Fruit fly (Drosophila melanogaster) whole organism, embryonic: ENCODE measurements around the gene CG9733.
A peak's percentile ranks its signal among the peaks of the same experiment; 100 is the strongest.

Source experiments
- Awh ChIP-seq: fragments of 200-800 bp; sonication (Bioruptor generic); IDR thresholded peaks from 2 replicates; pipeline ENCODE4, ENCODE4 v1.3.6; 2022; ENCODE audit warnings: missing biosample characterization, missing genetic modification characterization
- CG10209 ChIP-seq: fragments of 200-800 bp; sonication (Bioruptor generic); optimal IDR thresholded peaks from 3 replicates; lab custom pipeline; 2017; ENCODE audit warnings: missing biosample characterization, mild to moderate bottlenecking, missing genetic modification characterization, missing genetic modification reagents
- CG10321 ChIP-seq: fragments of 200-800 bp; sonication (Bioruptor generic); IDR thresholded peaks from 2 replicates; pipeline ENCODE4 v1.3.6; 2022; ENCODE audit warnings: missing biosample characterization, missing genetic modification characterization
- CG12219 ChIP-seq: fragments of 200-800 bp; sonication (Bioruptor generic); optimal IDR thresholded peaks from 3 replicates; lab custom pipeline; 2018; ENCODE audit warnings: missing biosample characterization, mild to moderate bottlenecking, missing genetic modification characterization
- CG12391 ChIP-seq: fragments of 200-800 bp; sonication (Bioruptor generic); optimal IDR thresholded peaks from 3 replicates; lab custom pipeline; 2018; ENCODE audit warnings: missing biosample characterization, mild to moderate bottlenecking, missing genetic modification characterization, moderate library complexity
- CG15696 ChIP-seq: fragments of 200-800 bp; sonication (Bioruptor generic); optimal IDR thresholded peaks from 2 replicates; lab custom pipeline; 2019; ENCODE audit warnings: missing biosample characterization, mild to moderate bottlenecking, missing genetic modification characterization, moderate library complexity
- CG18011 ChIP-seq: fragments of 200-800 bp; sonication (Bioruptor generic); optimal IDR thresholded peaks from 2 replicates; lab custom pipeline; 2017; ENCODE audit warnings: missing biosample characterization, missing genetic modification characterization, mild to moderate bottlenecking, moderate library complexity, missing genotype
- CG18262 ChIP-seq: fragments of 200-800 bp; optimal IDR thresholded peaks from 3 replicates; lab custom pipeline; 2019; ENCODE audit warnings: missing biosample characterization, mild to moderate bottlenecking, missing genetic modification characterization, moderate library complexity
- CG18599 ChIP-seq: fragments of 200-800 bp; sonication (Bioruptor generic); optimal IDR thresholded peaks from 3 replicates; lab custom pipeline; 2017; ENCODE audit warnings: missing biosample characterization, missing genetic modification characterization, mild to moderate bottlenecking, moderate library complexity, missing genetic modification reagents
- CG2889 ChIP-seq: fragments of 200-800 bp; sonication (Bioruptor generic); IDR thresholded peaks from 3 replicates; pipeline ENCODE4 v1.3.6; 2022; ENCODE audit warnings: missing biosample characterization, missing genetic modification characterization
- CG32767 ChIP-seq: fragments of 200-800 bp; sonication (Bioruptor generic); IDR thresholded peaks from 2 replicates; pipeline ENCODE4 v1.3.6; 2022; ENCODE audit warnings: missing biosample characterization, missing genetic modification characterization
- CG7839 ChIP-seq: fragments of 200-800 bp; sonication (Bioruptor generic); optimal IDR thresholded peaks from 3 replicates; lab custom pipeline; 2018; ENCODE audit warnings: missing biosample characterization, mild to moderate bottlenecking, missing genetic modification characterization, moderate library complexity
- D19A ChIP-seq: fragments of 200-800 bp; optimal IDR thresholded peaks from 3 replicates; lab custom pipeline; 2019; ENCODE audit warnings: missing biosample characterization, mild to moderate bottlenecking, missing genetic modification characterization, moderate library complexity
- Dek ChIP-seq: fragments of 200-800 bp; sonication (Bioruptor generic); optimal IDR thresholded peaks from 3 replicates; lab custom pipeline; 2019; ENCODE audit warnings: missing biosample characterization, mild to moderate bottlenecking, missing genetic modification characterization, moderate library complexity
- Eip74EF ChIP-seq, 2 experiments: fragments of 200-800 bp in 1 of 2; fragments of >200 bp in 1 of 2; sonication (Bioruptor generic) in 1 of 2; optimal IDR thresholded peaks; 2 replicates each; lab custom pipeline; 2017 to 2019; ENCODE audit warnings: missing biosample characterization in 2 of 2, missing genetic modification characterization in 2 of 2, mild to moderate bottlenecking in 1 of 2, moderate library complexity in 1 of 2
- H15 ChIP-seq: fragments of 200-800 bp; sonication (Bioruptor generic); IDR thresholded peaks from 3 replicates; pipeline ENCODE4 v1.3.6; 2022; ENCODE audit warnings: missing biosample characterization, missing genetic modification characterization
- HLHmδ ChIP-seq: fragments of 200-800 bp; sonication (Bioruptor generic); optimal IDR thresholded peaks from 2 replicates; lab custom pipeline; 2018; ENCODE audit warnings: missing biosample characterization, mild to moderate bottlenecking, missing genetic modification characterization, moderate library complexity
- HmgD ChIP-seq: fragments of 200-800 bp; sonication (Bioruptor generic); optimal IDR thresholded peaks from 3 replicates; lab custom pipeline; 2016; ENCODE audit warnings: missing biosample characterization, missing genetic modification characterization
- Hr3 ChIP-seq: fragments of 200-800 bp; sonication (Bioruptor generic); optimal IDR thresholded peaks from 3 replicates; lab custom pipeline; 2016; ENCODE audit warnings: missing biosample characterization, missing genetic modification characterization
- Lpt ChIP-seq: fragments of >200 bp; optimal IDR thresholded peaks from 2 replicates; lab custom pipeline; 2018; ENCODE audit warnings: missing biosample characterization, missing genetic modification characterization
- Med ChIP-seq: fragments of 200-800 bp; sonication (Bioruptor generic); peaks from one replicate; lab custom pipeline; 2016; ENCODE audit warnings: missing biosample characterization, missing genetic modification characterization, mild to moderate bottlenecking, inconsistent platforms, moderate library complexity
- Myb ChIP-seq: fragments of 200-800 bp; sonication (Bioruptor generic); optimal IDR thresholded peaks from 2 replicates; lab custom pipeline; 2016; ENCODE audit warnings: missing biosample characterization, missing genetic modification characterization
- NFAT ChIP-seq: fragments of 200-800 bp; sonication (Bioruptor generic); IDR thresholded peaks from 2 replicates; pipeline ENCODE4 v1.3.6; 2022; ENCODE audit warnings: missing biosample characterization, missing genetic modification characterization
- Pdp1 ChIP-seq, 2 experiments: fragments of 200-800 bp; sonication (Bioruptor generic); optimal IDR thresholded peaks; 3 replicates each; lab custom pipeline; 2016; ENCODE audit warnings: missing biosample characterization in 2 of 2, missing genetic modification characterization in 2 of 2, mild to moderate bottlenecking in 1 of 2, moderate library complexity in 1 of 2
- Rx ChIP-seq: fragments of 200-800 bp; sonication (Bioruptor generic); IDR thresholded peaks from 2 replicates; pipeline ENCODE4 v1.3.6; 2022; ENCODE audit warnings: missing biosample characterization, missing genetic modification characterization
- Trl ChIP-seq, 3 experiments: fragments of >200 bp in 2 of 3; fragments of 200-800 bp in 1 of 3; sonication (Bioruptor generic) in 1 of 3; optimal IDR thresholded peaks; 2 replicates in 1 of 3; 3 replicates in 2 of 3; lab custom pipeline; 2016 to 2017; ENCODE audit warnings: missing biosample characterization in 1 of 3, missing genetic modification characterization in 1 of 3
- abd-A ChIP-seq: fragments of 200-800 bp; sonication (Bioruptor generic); optimal IDR thresholded peaks from 3 replicates; lab custom pipeline; 2019; ENCODE audit warnings: missing biosample characterization, mild to moderate bottlenecking, missing genetic modification characterization, moderate library complexity
- bigmax ChIP-seq: fragments of 200-800 bp; sonication (Bioruptor generic); optimal IDR thresholded peaks from 2 replicates; lab custom pipeline; 2018; ENCODE audit warnings: missing biosample characterization, mild to moderate bottlenecking, missing genetic modification characterization
- chinmo ChIP-seq: fragments of 200-800 bp; sonication (Bioruptor generic); IDR thresholded peaks from 4 replicates; pipeline ENCODE4 v1.3.6; 2022; ENCODE audit warnings: missing biosample characterization, missing genetic modification characterization; ENCODE audit not compliant: partially characterized antibody
- corto ChIP-seq: fragments of 200-800 bp; sonication (Bioruptor generic); optimal IDR thresholded peaks from 2 replicates; lab custom pipeline; 2016; ENCODE audit warnings: missing biosample characterization, mild to moderate bottlenecking, missing genetic modification characterization, moderate library complexity
- dmrt99B ChIP-seq: fragments of 200-800 bp; sonication (Bioruptor generic); optimal IDR thresholded peaks from 2 replicates; lab custom pipeline; 2018; ENCODE audit warnings: missing biosample characterization, mild to moderate bottlenecking, missing genetic modification characterization, moderate library complexity
- en ChIP-seq: fragments of 200-800 bp; sonication (Bioruptor generic); optimal IDR thresholded peaks from 2 replicates; lab custom pipeline; 2016; ENCODE audit warnings: missing biosample characterization, missing genetic modification characterization
- ftz-f1 ChIP-seq: fragments of 200-800 bp; sonication (Bioruptor generic); optimal IDR thresholded peaks from 2 replicates; lab custom pipeline; 2016; ENCODE audit warnings: missing biosample characterization, missing genetic modification characterization
- fu2 ChIP-seq: fragments of 200-800 bp; sonication (Bioruptor generic); optimal IDR thresholded peaks from 2 replicates; lab custom pipeline; 2016; ENCODE audit warnings: missing biosample characterization, missing genetic modification characterization
- lbe ChIP-seq: fragments of 200-800 bp; sonication (Bioruptor generic); optimal IDR thresholded peaks from 2 replicates; lab custom pipeline; 2016; ENCODE audit warnings: missing biosample characterization, mild to moderate bottlenecking, missing genetic modification characterization
- lilli ChIP-seq: fragments of 200-800 bp; sonication (Bioruptor generic); optimal IDR thresholded peaks from 3 replicates; lab custom pipeline; 2016; ENCODE audit warnings: missing biosample characterization, missing genetic modification characterization
- nom ChIP-seq: fragments of 200-800 bp; sonication (Bioruptor generic); optimal IDR thresholded peaks from 2 replicates; lab custom pipeline; 2017; ENCODE audit warnings: missing biosample characterization, missing genetic modification characterization, mild to moderate bottlenecking, moderate library complexity, missing genetic modification reagents
- otp ChIP-seq: fragments of 200-800 bp; sonication (Bioruptor generic); IDR thresholded peaks from 3 replicates; pipeline ENCODE4, ENCODE4 v1.3.6; 2022; ENCODE audit warnings: missing biosample characterization, missing genetic modification characterization
- prd ChIP-seq, 3 experiments: fragments of >200 bp in 2 of 3; fragments of 200-800 bp in 1 of 3; sonication (Bioruptor generic) in 1 of 3; optimal IDR thresholded peaks in 2 of 3; IDR thresholded peaks in 1 of 3; 2 replicates in 2 of 3; 3 replicates in 1 of 3; pipeline versions ENCODE4 v1.3.6 to Lab custom; 2017 to 2022; ENCODE audit warnings: missing biosample characterization in 1 of 3, missing genetic modification characterization in 1 of 3
- pum ChIP-seq: fragments of 200-800 bp; sonication (Bioruptor generic); optimal IDR thresholded peaks from 2 replicates; lab custom pipeline; 2016; ENCODE audit warnings: missing biosample characterization, missing genetic modification characterization
- sd ChIP-seq: fragments of 200-800 bp; sonication (Bioruptor generic); optimal IDR thresholded peaks from 3 replicates; lab custom pipeline; 2018; ENCODE audit warnings: missing biosample characterization, mild to moderate bottlenecking, missing genetic modification characterization, moderate library complexity
- sens-2 ChIP-seq: fragments of 200-800 bp; sonication (Bioruptor generic); IDR thresholded peaks from 2 replicates; pipeline ENCODE4 v1.3.6; 2022; ENCODE audit warnings: missing biosample characterization, missing genetic modification characterization
- sqz ChIP-seq: fragments of 200-800 bp; sonication (Bioruptor generic); optimal IDR thresholded peaks from 3 replicates; lab custom pipeline; 2018; ENCODE audit warnings: missing biosample characterization, mild to moderate bottlenecking, missing genetic modification characterization
- tgo ChIP-seq: fragments of 200-800 bp; sonication (Bioruptor generic); IDR thresholded peaks from 3 replicates; pipeline ENCODE4 v1.3.6; 2022; ENCODE audit warnings: missing biosample characterization, missing genetic modification characterization
- tin ChIP-seq: fragments of 200-800 bp; sonication (Bioruptor generic); optimal IDR thresholded peaks from 3 replicates; lab custom pipeline; 2016; ENCODE audit warnings: missing biosample characterization, missing genetic modification characterization
- tna ChIP-seq: fragments of 200-800 bp; sonication (Bioruptor generic); IDR thresholded peaks from 2 replicates; pipeline ENCODE4 v1.3.6; 2022; ENCODE audit warnings: missing biosample characterization, missing genetic modification characterization; ENCODE audit not compliant: partially characterized antibody
- vvl ChIP-seq: fragments of 200-800 bp; sonication (Bioruptor generic); IDR thresholded peaks from 2 replicates; pipeline ENCODE4 v1.3.6; 2022; ENCODE audit warnings: missing biosample characterization, missing genetic modification characterization

Gene CG9733

DNA sequence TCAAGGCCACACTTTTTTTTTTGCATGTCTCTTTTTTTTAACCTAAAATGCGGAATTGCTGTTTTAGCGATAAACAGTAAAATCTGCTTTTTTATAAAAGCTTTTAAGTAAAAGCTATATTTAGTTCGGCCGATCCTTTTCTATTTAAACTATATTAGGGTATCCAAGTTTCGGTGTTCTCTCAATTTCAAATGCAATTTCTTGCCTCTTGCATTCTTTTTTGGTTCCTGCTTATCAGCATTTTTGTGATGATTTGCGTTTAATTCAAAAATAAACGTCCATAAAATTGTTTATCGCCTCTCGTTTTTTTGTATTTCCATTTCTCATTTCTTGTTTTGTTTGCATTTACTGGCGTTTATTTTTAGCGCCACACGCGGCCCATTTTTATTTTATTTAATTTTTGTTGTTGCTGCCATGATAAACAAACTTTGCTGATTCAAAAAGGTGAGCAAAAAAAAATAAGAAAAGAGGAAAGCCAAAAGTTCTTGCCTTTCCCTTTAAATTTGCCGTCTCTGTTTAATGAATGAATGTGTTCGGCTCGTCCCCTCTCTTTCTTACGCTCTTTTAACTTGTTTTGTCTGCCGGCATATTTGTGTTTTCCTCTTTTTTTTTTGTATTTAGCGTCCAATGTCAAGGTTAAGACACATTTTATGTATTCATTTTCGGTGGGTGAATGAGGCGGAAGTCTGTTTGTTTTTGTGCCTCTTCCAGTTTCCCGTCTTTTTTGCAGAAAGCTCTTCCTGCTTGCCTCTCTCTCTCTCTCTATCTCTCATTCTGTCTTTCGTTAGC lies 35.0 kb upstream of the CG9733 start:
- TF ChIP-seq H15 (GFP tag; lab: Robert Waterston, UW), result no peak
- peak; percentile 28 for TF ChIP-seq Med (GFP tag; lab: Kevin White, UChicago)
- TF ChIP-seq D19A (tag; lab: Kevin White, UChicago), result peak; percentile 80
- TF ChIP-seq Trl (optimal IDR thresholded peaks at IDR 0.05; lab: Kevin White, UChicago), result peak; percentile 12 to 65
- TF ChIP-seq Trl (GFP tag; optimal IDR thresholded peaks at IDR 0.05; lab: Kevin White, UChicago), result no peak
- TF ChIP-seq abd-A (tag; lab: Kevin White, UChicago), result peak; percentile 64
- TF ChIP-seq sens-2, result no peak
- peak; percentile 43 for TF ChIP-seq ftz-f1
- TF ChIP-seq Myb (GFP tag; lab: Kevin White, UChicago), result peak; percentile 7
- peak; percentile 15 for TF ChIP-seq nom (GFP tag; lab: Kevin White, UChicago)
- 0 out of 4 replicates have a peak, but pooled peaks have one; percentile 17 for TF ChIP-seq chinmo
- TF ChIP-seq CG32767, result peak; percentile 51; the same call in 1 of the 2 replicates
- TF ChIP-seq Awh, result no peak
- TF ChIP-seq lbe (GFP tag; lab: Kevin White, UChicago), result peak; percentile 55
- no peak for TF ChIP-seq CG7839 (tag; lab: Kevin White, UChicago)
- no peak for TF ChIP-seq pum (GFP tag; lab: Kevin White, UChicago)
- TF ChIP-seq sqz (GFP tag; lab: Kevin White, UChicago), result peak; percentile 43
- peak in 1 of 2 experiments; percentile 1 for TF ChIP-seq Eip74EF (GFP tag; optimal IDR thresholded peaks at IDR 0.05; lab: Kevin White, UChicago)
- TF ChIP-seq sd, result peak; percentile 52
- no peak for TF ChIP-seq otp (GFP tag; lab: Robert Waterston, UW)
- peak; percentile 72 for TF ChIP-seq corto (GFP tag; lab: Kevin White, UChicago)
- no peak for TF ChIP-seq en

DNA sequence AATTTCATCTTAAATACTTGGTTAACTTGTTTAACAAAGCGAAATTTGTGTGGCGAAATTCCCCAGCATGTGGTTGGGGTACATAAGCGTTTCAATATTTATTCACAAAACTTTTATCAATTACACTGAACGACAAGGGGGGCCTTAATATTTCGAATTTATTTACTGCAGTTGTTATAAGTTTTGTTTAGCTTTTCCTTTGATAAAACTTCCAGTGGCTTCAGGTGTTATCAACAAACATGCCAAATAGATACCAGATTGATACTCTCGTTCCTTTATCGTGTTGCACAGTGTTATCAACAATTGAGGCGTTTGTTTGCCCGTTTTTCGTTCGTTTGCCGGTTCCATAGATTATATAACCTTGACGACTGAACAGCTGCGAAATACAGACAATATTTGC lies 33.8 kb upstream of the CG9733 start:
- TF ChIP-seq otp (GFP tag; lab: Robert Waterston, UW), result peak; percentile 35; the same call in 1 of the 3 replicates
- TF ChIP-seq HmgD (GFP tag; lab: Kevin White, UChicago), result no peak
- TF ChIP-seq vvl (GFP tag; lab: Robert Waterston, UW), result peak; percentile 53; the same call in 1 of the 2 replicates
- peak; percentile 23 for TF ChIP-seq CG18262 (tag; lab: Kevin White, UChicago)
- TF ChIP-seq Lpt, result no peak
- no peak for TF ChIP-seq CG10321 (GFP tag; lab: Robert Waterston, UW)
- TF ChIP-seq CG18011 (GFP tag; lab: Kevin White, UChicago), result no peak
- TF ChIP-seq CG2889 (GFP tag; lab: Robert Waterston, UW), result peak; percentile 24; the same call in 1 of the 3 replicates
- 0 out of 2 replicates have a peak, but pooled peaks have one; percentile 21 for TF ChIP-seq NFAT
- peak; percentile 30 for TF ChIP-seq CG18599 (GFP tag; lab: Kevin White, UChicago)
- no peak for TF ChIP-seq CG10209 (GFP tag; lab: Kevin White, UChicago)
- TF ChIP-seq lilli, result peak; percentile 26
- TF ChIP-seq fu2 (GFP tag; lab: Kevin White, UChicago), result peak; percentile 5
- no peak for TF ChIP-seq Hr3
- no peak for TF ChIP-seq prd (optimal IDR thresholded peaks at IDR 0.05; lab: Kevin White, UChicago)
- TF ChIP-seq prd (GFP tag; IDR thresholded peaks at IDR 0.05; lab: Robert Waterston, UW), result peak; percentile 43; the same call in 2 of the 3 replicates
- no peak for TF ChIP-seq Dek (tag; lab: Kevin White, UChicago)
- peak; percentile 11 for TF ChIP-seq dmrt99B (tag; lab: Kevin White, UChicago)
- peak in 1 of 2 experiments; percentile 68 for TF ChIP-seq Pdp1 (GFP tag; optimal IDR thresholded peaks at IDR 0.05; lab: Kevin White, UChicago)
- TF ChIP-seq bigmax (GFP tag; lab: Kevin White, UChicago), result no peak
- TF ChIP-seq CG15696 (tag; lab: Kevin White, UChicago), result no peak
- no peak for TF ChIP-seq tna
- TF ChIP-seq tin (GFP tag; lab: Kevin White, UChicago), result no peak
- no peak for TF ChIP-seq Rx (GFP tag; lab: Robert Waterston, UW)
- no peak for TF ChIP-seq HLHmδ (GFP tag; lab: Kevin White, UChicago)
- no peak for TF ChIP-seq CG12219
- TF ChIP-seq tgo (GFP tag; lab: Robert Waterston, UW), result peak; percentile 27; the same call in 1 of the 3 replicates
- peak; percentile 8 for TF ChIP-seq CG12391 (tag; lab: Kevin White, UChicago)
- peak; percentile 17 for TF ChIP-seq corto (GFP tag; lab: Kevin White, UChicago)
